Worm (Caenorhabditis elegans) whole organism, L3 larva: ENCODE results near the gene npr-18.

ENCODE experiments used
- R02D3.7 ChIP-seq: fragments of 150-350 bp; optimal IDR thresholded peaks from 2 replicates; lab custom pipeline; 2014; ENCODE audit warnings: missing biosample characterization, missing genetic modification characterization
- ZK546.5 ChIP-seq: sonication (generic microtip); optimal IDR thresholded peaks from 2 replicates; lab custom pipeline; 2017; ENCODE audit warnings: missing biosample characterization, missing genetic modification characterization
- aly-2 ChIP-seq: fragments of 150-350 bp; optimal IDR thresholded peaks from 2 replicates; lab custom pipeline; 2014; ENCODE audit warnings: missing biosample characterization, missing genetic modification characterization
- ama-1 ChIP-seq: fragments of 150-350 bp; optimal IDR thresholded peaks from 2 replicates; lab custom pipeline; 2018
- ceh-9 ChIP-seq: sonication (generic microtip); optimal IDR thresholded peaks from 2 replicates; lab custom pipeline; 2018; ENCODE audit warnings: missing biosample characterization, missing genetic modification characterization
- daf-12 ChIP-seq: fragments of 150-350 bp; optimal IDR thresholded peaks from 2 replicates; lab custom pipeline; 2014; ENCODE audit warnings: missing biosample characterization, missing genetic modification reagents, missing genetic modification characterization
- egl-27 ChIP-seq: sonication (generic microtip); optimal IDR thresholded peaks from 4 replicates; lab custom pipeline; 2017; ENCODE audit warnings: missing biosample characterization, missing genetic modification reagents, missing genetic modification characterization
- elt-1 ChIP-seq: fragments of 150-350 bp; optimal IDR thresholded peaks from 2 replicates; lab custom pipeline; 2014; ENCODE audit warnings: missing biosample characterization, missing genetic modification characterization
- elt-2 ChIP-seq: sonication (generic microtip); optimal IDR thresholded peaks from 2 replicates; lab custom pipeline; 2016; ENCODE audit warnings: missing genetic modification reagents, mild to moderate bottlenecking, missing genetic modification characterization, missing compliant biosample characterization
- eor-1 ChIP-seq, 2 experiments: fragments of 150-350 bp; optimal IDR thresholded peaks; 2 replicates each; lab custom pipeline; 2014 to 2018; ENCODE audit warnings: missing biosample characterization in 2 of 2, missing genetic modification characterization in 2 of 2
- fkh-10 ChIP-seq: sonication (generic microtip); optimal IDR thresholded peaks from 2 replicates; lab custom pipeline; 2017; ENCODE audit warnings: missing biosample characterization, missing genetic modification reagents, missing genetic modification characterization
- fkh-2 ChIP-seq: fragments of 150-350 bp; optimal IDR thresholded peaks from 2 replicates; lab custom pipeline; 2014; ENCODE audit warnings: missing biosample characterization, missing genetic modification reagents, missing genetic modification characterization
- jun-1 ChIP-seq: fragments of 150-350 bp; optimal IDR thresholded peaks from 2 replicates; lab custom pipeline; 2014; ENCODE audit warnings: missing biosample characterization, missing genetic modification reagents, missing genetic modification characterization
- lin-39 ChIP-seq: fragments of 150-350 bp; optimal IDR thresholded peaks from 2 replicates; lab custom pipeline; 2018; ENCODE audit warnings: missing biosample characterization, missing genetic modification reagents, missing genetic modification characterization
- lsy-12 ChIP-seq: sonication (generic microtip); optimal IDR thresholded peaks from 2 replicates; lab custom pipeline; 2016; ENCODE audit warnings: mild to moderate bottlenecking, missing genetic modification characterization, missing compliant biosample characterization
- nfya-1 ChIP-seq: sonication (generic microtip); optimal IDR thresholded peaks from 2 replicates; lab custom pipeline; 2017; ENCODE audit warnings: missing genetic modification characterization, mild to moderate bottlenecking, missing compliant biosample characterization, antibody characterized with exemption, moderate library complexity; ENCODE audit not compliant: insufficient read depth
- nhr-11 ChIP-seq: fragments of 150-350 bp; optimal IDR thresholded peaks from 2 replicates; lab custom pipeline; 2014; ENCODE audit warnings: missing biosample characterization, missing genetic modification characterization
- nhr-12 ChIP-seq: fragments of 150-350 bp; optimal IDR thresholded peaks from 2 replicates; lab custom pipeline; 2014; ENCODE audit warnings: missing biosample characterization, missing genetic modification characterization
- nhr-23 ChIP-seq: fragments of 150-350 bp; optimal IDR thresholded peaks from 2 replicates; lab custom pipeline; 2014; ENCODE audit warnings: missing biosample characterization, missing genetic modification reagents, missing genetic modification characterization
- nhr-237 ChIP-seq: fragments of 150-350 bp; optimal IDR thresholded peaks from 2 replicates; lab custom pipeline; 2014; ENCODE audit warnings: missing biosample characterization, missing genetic modification characterization
- nhr-25 ChIP-seq: sonication (generic microtip); optimal IDR thresholded peaks from 2 replicates; lab custom pipeline; 2017; ENCODE audit warnings: missing biosample characterization, missing genetic modification characterization
- nhr-28 ChIP-seq: fragments of 150-350 bp; optimal IDR thresholded peaks from 2 replicates; lab custom pipeline; 2014; ENCODE audit warnings: missing biosample characterization, missing genetic modification characterization
- nhr-43 ChIP-seq: sonication (generic microtip); optimal IDR thresholded peaks from 2 replicates; lab custom pipeline; 2016; ENCODE audit warnings: mild to moderate bottlenecking, missing genetic modification characterization, missing compliant biosample characterization; ENCODE audit not compliant: poor library complexity, severe bottlenecking
- nhr-67 ChIP-seq: fragments of 150-350 bp; optimal IDR thresholded peaks from 2 replicates; lab custom pipeline; 2014; ENCODE audit warnings: missing biosample characterization, missing genetic modification characterization
- nhr-77 ChIP-seq: fragments of 150-350 bp; optimal IDR thresholded peaks from 2 replicates; lab custom pipeline; 2014; ENCODE audit warnings: missing biosample characterization, missing genetic modification characterization
- pha-4 ChIP-seq: fragments of 150-350 bp; optimal IDR thresholded peaks from 2 replicates; lab custom pipeline; 2014; ENCODE audit warnings: missing biosample characterization, missing genetic modification reagents, missing genetic modification characterization
- pqm-1 ChIP-seq: fragments of 150-350 bp; optimal IDR thresholded peaks from 2 replicates; lab custom pipeline; 2017; ENCODE audit warnings: missing biosample characterization, missing genetic modification characterization, inconsistent platforms
- snpc-4 ChIP-seq: fragments of 150-350 bp; optimal IDR thresholded peaks from 2 replicates; lab custom pipeline; 2014; ENCODE audit warnings: missing biosample characterization, missing genetic modification characterization
- tbx-2 ChIP-seq: sonication (generic microtip); optimal IDR thresholded peaks from 2 replicates; lab custom pipeline; 2016; ENCODE audit warnings: mild to moderate bottlenecking, missing genetic modification characterization, missing compliant biosample characterization
- unc-62 ChIP-seq: fragments of 150-350 bp; sonication (generic microtip); optimal IDR thresholded peaks from 4 replicates; lab custom pipeline; 2014; ENCODE audit warnings: missing biosample characterization, missing genetic modification reagents, missing genetic modification characterization
- zag-1 ChIP-seq: fragments of 150-350 bp; optimal IDR thresholded peaks from 2 replicates; lab custom pipeline; 2014; ENCODE audit warnings: missing biosample characterization, missing genetic modification characterization
- ztf-11 ChIP-seq: fragments of 150-350 bp; optimal IDR thresholded peaks from 2 replicates; lab custom pipeline; 2014; ENCODE audit warnings: missing biosample characterization, missing genetic modification characterization
- ztf-4 ChIP-seq: fragments of 150-350 bp; optimal IDR thresholded peaks from 2 replicates; lab custom pipeline; 2014; ENCODE audit warnings: missing biosample characterization, missing genetic modification characterization

The npr-18 gene

DNA sequence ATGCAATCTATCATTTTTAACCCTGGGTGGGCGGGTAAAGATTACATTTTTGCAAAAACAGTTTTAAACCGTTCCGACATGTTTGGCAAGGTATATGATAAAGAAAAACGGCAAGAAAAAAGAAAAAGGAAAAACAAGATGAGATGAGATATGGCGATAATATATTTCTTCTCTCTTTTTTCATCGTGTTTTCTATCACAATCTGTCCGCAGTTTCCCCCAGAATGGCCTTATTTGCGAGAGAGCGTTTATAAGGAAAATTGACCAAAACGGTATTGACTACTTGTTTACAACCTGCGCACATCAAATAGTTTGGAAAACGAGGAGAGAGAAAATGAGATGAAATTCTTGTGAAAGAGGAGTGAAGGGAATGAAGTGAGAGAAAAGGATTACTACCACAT, 23.2 kb upstream of the npr-18 start (continued):
- TF ChIP-seq elt-1 (tag; lab: Kevin White, UChicago) (peak; percentile 68), zag-1 (tag; lab: Kevin White, UChicago) (no peak), nhr-23 (tag; lab: Kevin White, UChicago) (peak; percentile 50), ZK546.5 (tag; lab: Kevin White, UChicago) (no peak), snpc-4 (tag; lab: Kevin White, UChicago) (no peak), ceh-9 (no peak), ztf-4 (tag; lab: Kevin White, UChicago) (no peak)
- TF ChIP-seq, all 47 proteins: peak for 8

DNA sequence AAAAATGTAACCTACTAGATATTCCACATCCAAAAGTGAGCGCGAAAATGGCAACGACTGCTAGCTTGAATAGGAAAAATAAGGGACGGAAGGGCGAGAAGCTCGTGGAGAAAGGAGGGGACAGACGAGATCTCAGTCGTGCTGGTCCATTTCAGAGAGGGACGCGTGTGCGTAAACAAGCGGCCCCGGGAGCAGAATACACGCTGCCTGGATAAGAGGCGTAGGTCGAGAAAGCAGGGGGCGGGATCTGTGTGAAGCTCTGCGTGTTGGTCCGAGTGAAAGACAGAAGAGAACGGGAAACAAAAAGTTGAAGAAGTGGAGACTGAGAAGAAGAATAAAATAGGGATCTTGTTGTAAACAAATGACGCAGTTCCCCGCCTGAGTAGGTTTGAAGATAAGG, 22.0 kb upstream of the npr-18 start, which contains the start of gene T14B1.1:
TSS of gene T14B1.1 (minus strand) at position 170 of the 400 bp plus-strand sequence.
- TF ChIP-seq nhr-28 (tag; lab: Kevin White, UChicago) (no peak), fkh-10 (GFP tag; lab: Kevin White, UChicago) (peak; percentile 61), snpc-4 (tag; lab: Kevin White, UChicago) (no peak), jun-1 (tag; lab: Kevin White, UChicago) (no peak), lin-39 (peak; percentile 82), nfya-1 (tag; lab: Kevin White, UChicago) (peak; percentile 61)

DNA sequence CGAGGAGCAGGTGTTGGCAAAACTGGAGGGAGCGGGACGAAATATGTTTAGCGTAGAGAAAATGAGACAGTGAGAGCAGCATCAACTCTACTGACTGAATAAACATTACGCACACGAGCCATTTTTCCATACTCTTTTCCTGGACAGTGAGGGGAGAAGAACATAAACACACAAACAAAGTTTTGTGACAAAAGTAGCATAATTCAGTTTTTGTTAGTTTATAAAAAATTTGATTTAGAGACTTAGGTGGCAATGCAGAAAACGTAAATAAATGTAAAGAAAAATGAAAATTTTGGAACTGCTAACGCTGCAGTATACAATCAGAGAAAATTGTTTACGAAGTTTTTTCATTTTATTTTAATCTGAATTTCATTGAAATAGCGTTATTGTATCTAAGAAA, 17.3 kb upstream of the npr-18 start:
- TF ChIP-seq ztf-11 (tag; lab: Kevin White, UChicago), result no peak
- TF ChIP-seq elt-2 (tag; lab: Kevin White, UChicago), result peak; percentile 6
- peak; percentile 57 for TF ChIP-seq pha-4 (tag; lab: Kevin White, UChicago)

DNA sequence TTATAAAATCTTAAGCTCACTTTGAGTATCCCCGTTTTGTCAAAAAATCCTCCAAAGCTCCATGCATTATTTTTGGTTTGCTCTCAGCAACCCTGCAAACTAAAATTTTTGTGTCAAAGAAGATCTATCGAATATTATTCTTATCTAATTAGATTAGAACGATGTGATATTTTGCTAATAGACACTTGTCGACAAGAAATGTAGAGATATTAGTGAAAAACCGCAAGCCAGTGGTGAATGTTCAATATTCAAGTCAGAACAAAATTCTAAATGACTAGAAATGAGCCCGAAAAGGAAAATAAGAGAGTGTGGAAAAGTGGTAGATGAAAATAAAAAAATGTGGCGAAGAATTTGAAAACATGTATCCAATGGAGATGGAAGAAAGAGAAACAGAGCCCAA, 15.7 kb upstream of the npr-18 start, which contains the start of gene C43C3.4:
TSS of gene C43C3.4 (minus strand) at position 101 of the 400 bp plus-strand sequence.
- TF ChIP-seq fkh-2 (tag; lab: Kevin White, UChicago), result no peak
- TF ChIP-seq tbx-2 (tag; lab: Kevin White, UChicago), result no peak

DNA sequence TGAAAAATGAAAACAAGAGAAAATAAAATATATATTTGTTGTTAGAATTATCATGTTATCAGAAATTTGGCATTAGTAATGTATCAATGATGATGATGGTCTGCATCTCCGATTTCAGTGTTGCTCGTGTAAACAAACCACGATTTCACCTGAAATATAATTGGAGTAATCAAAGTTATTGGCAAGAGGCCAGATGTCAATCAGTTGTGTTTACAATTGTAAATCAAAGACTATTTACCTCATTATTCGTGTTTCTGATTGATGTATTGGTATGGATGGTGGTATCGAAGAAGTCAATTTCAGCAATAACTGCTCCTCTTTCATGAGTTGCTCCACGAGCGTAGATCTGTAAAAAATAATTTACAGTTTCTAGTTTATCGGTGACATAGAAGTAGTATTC, 14.5 kb upstream of the npr-18 start:
- TF ChIP-seq R02D3.7 (no peak), pha-4 (tag; lab: Kevin White, UChicago) (peak; percentile 24), elt-2 (tag; lab: Kevin White, UChicago) (peak; percentile 10)

DNA sequence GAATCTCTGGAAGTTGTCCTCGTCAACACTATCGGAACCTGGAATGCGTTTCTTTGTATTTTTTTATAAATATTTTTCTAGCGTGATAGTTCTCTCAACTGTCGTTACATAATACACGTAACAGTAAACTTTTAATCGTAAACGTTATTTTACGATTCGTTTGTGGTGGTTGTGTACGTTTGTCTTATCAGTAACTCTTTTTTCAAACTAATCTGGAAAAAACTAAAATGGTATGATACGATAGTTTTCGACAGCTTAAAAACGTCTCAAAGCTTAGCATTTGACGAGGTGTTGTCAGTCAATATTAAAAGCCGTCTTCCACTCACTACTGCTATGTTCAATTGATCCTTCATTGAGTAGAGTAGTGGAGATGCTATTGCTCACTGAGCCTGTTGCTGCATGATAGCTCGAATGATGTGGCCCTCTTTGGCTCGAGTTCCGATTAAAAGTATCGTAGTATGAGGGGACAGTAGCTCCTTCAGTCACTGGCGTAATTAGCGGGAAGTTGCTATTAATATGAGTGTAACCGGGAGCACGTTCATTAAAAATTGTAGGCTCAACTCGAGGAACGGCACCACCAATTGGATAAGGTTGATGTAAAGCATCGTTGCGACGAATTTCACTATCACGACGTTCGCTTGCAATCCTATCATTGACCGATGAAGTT, 13.6 kb upstream of the npr-18 start:
- TF ChIP-seq fkh-10 (GFP tag; lab: Kevin White, UChicago) (no peak), jun-1 (tag; lab: Kevin White, UChicago) (no peak), nhr-12 (no peak), pha-4 (tag; lab: Kevin White, UChicago) (peak; percentile 44), lsy-12 (no peak), R02D3.7 (no peak), eor-1 (tag; optimal IDR thresholded peaks at IDR 0.05; lab: Kevin White, UChicago) (no peak), pqm-1 (peak; percentile 30), nhr-43 (no peak), aly-2 (no peak), nhr-237 (no peak), elt-2 (tag; lab: Kevin White, UChicago) (peak; percentile 72), ama-1 (lab: Kevin White, UChicago) (no peak), ztf-4 (tag; lab: Kevin White, UChicago) (no peak), nhr-23 (tag; lab: Kevin White, UChicago) (no peak)
- TF ChIP-seq, all 47 proteins: peak for 3

DNA sequence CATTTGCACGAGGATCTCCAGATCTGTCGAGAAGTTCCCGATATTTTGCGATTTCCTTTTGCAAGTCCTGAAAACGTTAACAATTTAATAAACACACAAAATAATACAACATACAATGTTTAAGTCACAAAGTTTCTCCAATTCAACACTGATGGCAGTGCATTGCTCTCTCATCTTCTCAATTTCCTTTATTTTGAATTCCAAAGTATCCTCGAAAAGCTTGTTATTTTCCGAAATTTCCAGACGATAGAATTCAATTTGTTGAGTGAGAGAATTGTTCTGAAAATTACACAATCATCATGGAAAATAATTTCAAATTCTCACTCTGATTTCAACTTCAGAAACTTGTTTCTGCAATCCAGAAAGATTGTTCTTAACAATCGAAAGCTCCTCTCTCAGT, 12.6 kb upstream of the npr-18 start:
- TF ChIP-seq nhr-23 (tag; lab: Kevin White, UChicago) (no peak), jun-1 (tag; lab: Kevin White, UChicago) (no peak), zag-1 (tag; lab: Kevin White, UChicago) (no peak), nhr-25 (no peak), unc-62 (GFP tag; lab: Kevin White, UChicago) (no peak), egl-27 (tag; lab: Kevin White, UChicago) (no peak), nhr-77 (tag; lab: Kevin White, UChicago) (no peak), ceh-9 (no peak), nhr-43 (no peak), ztf-4 (tag; lab: Kevin White, UChicago) (no peak), snpc-4 (tag; lab: Kevin White, UChicago) (no peak), pha-4 (tag; lab: Kevin White, UChicago) (no peak), daf-12 (tag; lab: Kevin White, UChicago) (no peak), R02D3.7 (no peak), ZK546.5 (tag; lab: Kevin White, UChicago) (no peak), elt-1 (tag; lab: Kevin White, UChicago) (no peak), nhr-67 (tag; lab: Kevin White, UChicago) (no peak), nhr-11 (tag; lab: Kevin White, UChicago) (no peak), nhr-28 (tag; lab: Kevin White, UChicago) (no peak), lin-39 (no peak)
